Worm (Caenorhabditis elegans): Measurements from ENCODE around the gene C01G12.7.

The C01G12.7 gene

ce11 chrII:14598367-14598766, 6.7 kb upstream of the C01G12.7 start (continued):
- no peak; the same call in 1 of the 2 replicates for TF ChIP-seq mcd-1 (GFP tag; IDR thresholded peaks at IDR 0.05)
- TF ChIP-seq rec-8 (tag; optimal IDR thresholded peaks at IDR 0.05) = no peak
- TF ChIP-seq hlh-12 (tag; optimal IDR thresholded peaks at IDR 0.05) = no peak
- no peak for TF ChIP-seq C06A6.2 (GFP tag; conservative IDR thresholded peaks at IDR 0.05)
- no peak for TF ChIP-seq Y53G8AR.9 (GFP tag; conservative IDR thresholded peaks at IDR 0.05)
- no peak for TF ChIP-seq dox-1 (GFP tag; IDR thresholded peaks at IDR 0.05)
- no peak for TF ChIP-seq gei-17 (GFP tag; optimal IDR thresholded peaks at IDR 0.05)
- no peak for TF ChIP-seq rcor-1 (GFP tag; IDR thresholded peaks at IDR 0.05)
- TF ChIP-seq akir-1 (GFP tag; optimal IDR thresholded peaks at IDR 0.05) = no peak
- peak; percentile 4 for TF ChIP-seq attf-5 (GFP tag; optimal IDR thresholded peaks at IDR 0.05)
- no peak for TF ChIP-seq hlh-26 (GFP tag; conservative IDR thresholded peaks at IDR 0.05)
- TF ChIP-seq efl-1 (GFP tag; optimal IDR thresholded peaks at IDR 0.05) = no peak

- no peak for TF ChIP-seq C17E4.6 (GFP tag; IDR thresholded peaks at IDR 0.05)
- TF ChIP-seq madf-6 (GFP tag; IDR thresholded peaks at IDR 0.05) = 0 out of 2 replicates have a peak, but pooled peaks have one; percentile 17
Observed at ce11 chrII:14597788-14598187, 6.1 kb upstream of the C01G12.7 start.

- TF ChIP-seq lin-26 (GFP tag; IDR thresholded peaks at IDR 0.05) (no peak), nhr-120 (GFP tag; IDR thresholded peaks at IDR 0.05) (no peak)
Observed at ce11 chrII:14593281-14593680, 1.6 kb upstream of the C01G12.7 start, which contains the start of gene catp-4. Gene catp-4 (plus strand): TSS chrII:14593581.

ce11 chrII:14592629-14593028, 936 bp upstream of the C01G12.7 start:
- TF ChIP-seq zim-3 (tag; optimal IDR thresholded peaks at IDR 0.05) = no peak
- no peak for TF ChIP-seq mcd-1 (GFP tag; IDR thresholded peaks at IDR 0.05)
- no peak for TF ChIP-seq attf-5 (GFP tag; optimal IDR thresholded peaks at IDR 0.05)
- no peak for TF ChIP-seq dpl-1 (GFP tag; optimal IDR thresholded peaks at IDR 0.05)
- TF ChIP-seq Y95B8A.8 (GFP tag; IDR thresholded peaks at IDR 0.05) = no peak
- no peak for TF ChIP-seq lin-35 (GFP tag; optimal IDR thresholded peaks at IDR 0.05)

ce11 chrII:14588162-14588561, 3.5 kb downstream of the C01G12.7 start, which contains the start of gene nspb-10:
Gene nspb-10 (minus strand): TSS chrII:14588262.
- TF ChIP-seq B0261.1 (tag; optimal IDR thresholded peaks at IDR 0.05) = no peak
- no peak for TF ChIP-seq let-526 (GFP tag; IDR thresholded peaks at IDR 0.05)

- TF ChIP-seq ztf-28 (GFP tag; IDR thresholded peaks at IDR 0.05) (no peak), Y67H2A.10 (GFP tag; conservative IDR thresholded peaks at IDR 0.05) (no peak), nfya-2 (GFP tag; IDR thresholded peaks at IDR 0.05) (no peak), pbrm-1 (GFP tag; IDR thresholded peaks at IDR 0.05) (no peak)
Observed at ce11 chrII:14587407-14587806, 4.3 kb downstream of the C01G12.7 start, which contains the start of gene C01G12.5. Gene C01G12.5 (minus strand): TSS chrII:14587507.

- TF ChIP-seq B0336.3 (GFP tag; IDR thresholded peaks at IDR 0.05) (no peak), rec-8 (tag; optimal IDR thresholded peaks at IDR 0.05) (no peak)
Observed at ce11 chrII:14582206-14582605, 9.5 kb downstream of the C01G12.7 start, which contains the start of gene C01G12.3. Gene C01G12.3 (minus strand): TSS chrII:14582306.

- no peak for TF ChIP-seq hsf-1 (GFP tag; IDR thresholded peaks at IDR 0.05)
- no peak for TF ChIP-seq Y67H2A.10 (GFP tag; conservative IDR thresholded peaks at IDR 0.05)
- no peak for TF ChIP-seq ceh-79 (tag; optimal IDR thresholded peaks at IDR 0.05)
- TF ChIP-seq let-607 (tag; optimal IDR thresholded peaks at IDR 0.05) = no peak
Observed at ce11 chrII:14580549-14580948, 11.1 kb downstream of the C01G12.7 start, which contains the start of the genes nspb-8 and nspb-9. Gene nspb-8 (minus strand): TSS chrII:14580649. Gene nspb-9 (plus strand): TSS chrII:14580859.

All from whole organism, young adult.